Worm (Caenorhabditis elegans) whole organism, late embryonic: Measurements from ENCODE around the gene map-1.

Experiments used
- ama-1 ChIP-seq: fragments of 150-350 bp; optimal IDR thresholded peaks from 2 replicates; lab custom pipeline; 2014
- ceh-14 ChIP-seq: sonication (generic microtip); optimal IDR thresholded peaks from 2 replicates; lab custom pipeline; 2016; ENCODE audit warnings: missing genotype, missing genetic modification characterization, missing compliant biosample characterization
- ceh-2 ChIP-seq: sonication (generic microtip); optimal IDR thresholded peaks from 2 replicates; lab custom pipeline; 2016; ENCODE audit warnings: missing genotype, missing genetic modification characterization, missing compliant biosample characterization
- ceh-22 ChIP-seq: sonication (generic microtip); optimal IDR thresholded peaks from 2 replicates; lab custom pipeline; 2017; ENCODE audit warnings: missing biosample characterization, missing genetic modification characterization
- ceh-34 ChIP-seq: sonication (generic microtip); optimal IDR thresholded peaks from 2 replicates; lab custom pipeline; 2016; ENCODE audit warnings: mild to moderate bottlenecking, missing genetic modification characterization, missing compliant biosample characterization
- fkh-10 ChIP-seq: fragments of 150-350 bp; optimal IDR thresholded peaks from 2 replicates; lab custom pipeline; 2014; ENCODE audit warnings: missing biosample characterization, missing genetic modification reagents, missing genetic modification characterization
- nhr-11 ChIP-seq: fragments of 150-350 bp; optimal IDR thresholded peaks from 2 replicates; lab custom pipeline; 2014; ENCODE audit warnings: missing biosample characterization, missing genetic modification characterization
- pha-4 ChIP-seq: fragments of 150-350 bp; optimal IDR thresholded peaks from 2 replicates; lab custom pipeline; 2018; ENCODE audit warnings: missing biosample characterization, missing genetic modification reagents, missing genetic modification characterization
- pqm-1 ChIP-seq: sonication (generic microtip); optimal IDR thresholded peaks from 2 replicates; lab custom pipeline; 2016; ENCODE audit warnings: missing genetic modification characterization, missing compliant biosample characterization
- pros-1 ChIP-seq: fragments of 150-350 bp; optimal IDR thresholded peaks from 2 replicates; lab custom pipeline; 2014; ENCODE audit warnings: missing biosample characterization, missing genetic modification reagents, missing genetic modification characterization

ce11 chrIV:3709200-3709599 lies 22.5 kb upstream of the map-1 start, which contains the start of gene Y37E11AL.1:
- TF ChIP-seq ceh-14 (tag; lab: Kevin White, UChicago), result no peak
- TF ChIP-seq ceh-22, result no peak
- no peak for TF ChIP-seq pros-1 (tag; lab: Kevin White, UChicago)
- no peak for TF ChIP-seq fkh-10 (GFP tag; lab: Kevin White, UChicago)
- no peak for TF ChIP-seq ama-1
- no peak for TF ChIP-seq pqm-1 (tag; lab: Kevin White, UChicago)
- no peak for TF ChIP-seq pha-4 (tag; lab: Kevin White, UChicago)
- TF ChIP-seq ceh-2 (tag; lab: Kevin White, UChicago), result no peak
- no peak for TF ChIP-seq nhr-11 (tag; lab: Kevin White, UChicago)
- no peak for TF ChIP-seq ceh-34 (tag; lab: Kevin White, UChicago)
